Worm (Caenorhabditis elegans) whole organism, L4 larva: ENCODE results near the gene unc-25.

Source experiments
- F26F4.8 ChIP-seq: fragments of 200-800 bp; sonication (Bioruptor generic); conservative IDR thresholded peaks from 2 replicates; pipeline ENCODE4 v1.3.6; 2022; ENCODE audit warnings: missing genetic modification characterization, missing compliant biosample characterization
- F37D6.2 ChIP-seq: sonication (generic microtip); optimal IDR thresholded peaks from 2 replicates; lab custom pipeline; 2016; ENCODE audit warnings: mild to moderate bottlenecking, missing genetic modification characterization, missing compliant biosample characterization
- T26A8.4 ChIP-seq: fragments of 200-800 bp; sonication (Bioruptor generic); IDR thresholded peaks from 2 replicates; pipeline ENCODE4 v1.3.6; 2022; ENCODE audit warnings: missing genetic modification characterization, missing compliant biosample characterization
- Y105C5A.15 ChIP-seq: fragments of 200-800 bp; sonication (Bioruptor generic); IDR thresholded peaks from 2 replicates; pipeline ENCODE4 v1.3.6; 2022; ENCODE audit warnings: missing genetic modification characterization, missing compliant biosample characterization
- Y48G9A.11 ChIP-seq: fragments of 200-800 bp; sonication (Bioruptor generic); IDR thresholded peaks from 2 replicates; pipeline ENCODE4 v1.3.6; 2022; ENCODE audit warnings: missing genetic modification reagents, missing genetic modification characterization, missing compliant biosample characterization
- Y75B8A.6 ChIP-seq: fragments of 200-800 bp; sonication (Bioruptor generic); IDR thresholded peaks from 2 replicates; pipeline ENCODE4 v1.3.6; 2022; ENCODE audit warnings: missing genetic modification reagents, missing genetic modification characterization, missing compliant biosample characterization
- aha-1 ChIP-seq: fragments of 150-350 bp; peaks from one replicate; lab custom pipeline; 2014; ENCODE audit warnings: missing biosample characterization, missing genetic modification characterization
- aly-2 ChIP-seq: sonication (generic microtip); optimal IDR thresholded peaks from 2 replicates; lab custom pipeline; 2018; ENCODE audit warnings: missing biosample characterization, missing genetic modification characterization
- ama-1 ChIP-seq: fragments of 150-350 bp; optimal IDR thresholded peaks from 2 replicates; lab custom pipeline; 2014; ENCODE audit warnings: inconsistent platforms, mixed read lengths
- arid-1 ChIP-seq: fragments of 200-800 bp; sonication (Bioruptor generic); conservative IDR thresholded peaks from 2 replicates; pipeline ENCODE4 v1.3.6; 2022; ENCODE audit warnings: missing genetic modification reagents, missing genetic modification characterization, missing compliant biosample characterization
- attf-4 ChIP-seq: sonication (generic microtip); optimal IDR thresholded peaks from 3 replicates; lab custom pipeline; 2017; ENCODE audit warnings: missing biosample characterization, missing genetic modification characterization
- ceh-20 ChIP-seq: fragments of 200-800 bp; sonication (Bioruptor generic); IDR thresholded peaks from 2 replicates; pipeline ENCODE4 v1.3.6; 2022; ENCODE audit warnings: missing genetic modification reagents, missing genetic modification characterization, missing compliant biosample characterization
- ceh-32 ChIP-seq: sonication (generic microtip); optimal IDR thresholded peaks from 2 replicates; lab custom pipeline; 2016; ENCODE audit warnings: mild to moderate bottlenecking, missing genetic modification characterization, missing compliant biosample characterization; ENCODE audit not compliant: poor library complexity
- ceh-62 ChIP-seq: sonication (generic microtip); optimal IDR thresholded peaks from 2 replicates; lab custom pipeline; 2017; ENCODE audit warnings: missing biosample characterization, missing genetic modification characterization
- cey-2 ChIP-seq: sonication (generic microtip); optimal IDR thresholded peaks from 3 replicates; lab custom pipeline; 2017; ENCODE audit warnings: missing genetic modification characterization, mild to moderate bottlenecking, missing compliant biosample characterization, antibody characterized with exemption, borderline replicate concordance; ENCODE audit not compliant: insufficient read depth
- daf-12 ChIP-seq: fragments of 150-350 bp; optimal IDR thresholded peaks from 2 replicates; lab custom pipeline; 2014; ENCODE audit warnings: missing biosample characterization, missing genetic modification reagents, missing genetic modification characterization
- daf-16 ChIP-seq, 3 experiments: sonication (generic microtip); optimal IDR thresholded peaks; 2 replicates each; lab custom pipeline; 2016 to 2017; ENCODE audit warnings: missing genetic modification characterization in 3 of 3, missing genetic modification reagents in 3 of 3, mild to moderate bottlenecking in 2 of 3, missing compliant biosample characterization in 2 of 3, missing biosample characterization in 1 of 3, moderate library complexity in 1 of 3
- daf-8 ChIP-seq: fragments of 200-800 bp; sonication (Bioruptor generic); IDR thresholded peaks from 2 replicates; pipeline ENCODE4 v1.3.6; 2022; ENCODE audit warnings: missing genetic modification characterization, missing compliant biosample characterization
- dmd-6 ChIP-seq: fragments of 200-800 bp; sonication (Bioruptor generic); IDR thresholded peaks from 2 replicates; pipeline ENCODE4 v1.3.6; 2022; ENCODE audit warnings: missing genetic modification reagents, missing genetic modification characterization, missing compliant biosample characterization
- dmd-9 ChIP-seq: fragments of 200-800 bp; sonication (Bioruptor generic); IDR thresholded peaks from 2 replicates; pipeline ENCODE4 v1.3.6; 2022; ENCODE audit warnings: missing genetic modification reagents, missing genetic modification characterization, missing compliant biosample characterization
- dpl-1 ChIP-seq: fragments of 150-350 bp; optimal IDR thresholded peaks from 2 replicates; lab custom pipeline; 2014; ENCODE audit warnings: missing biosample characterization, missing genetic modification reagents, missing genetic modification characterization
- dve-1 ChIP-seq: sonication (generic microtip); optimal IDR thresholded peaks from 2 replicates; lab custom pipeline; 2017; ENCODE audit warnings: antibody characterized with exemption, mild to moderate bottlenecking, missing genetic modification characterization, missing compliant biosample characterization; ENCODE audit not compliant: insufficient read depth
- egl-27 ChIP-seq: sonication (generic microtip); optimal IDR thresholded peaks from 3 replicates; lab custom pipeline; 2017; ENCODE audit warnings: missing biosample characterization, missing genetic modification reagents, missing genetic modification characterization
- egl-43 ChIP-seq: fragments of 200-800 bp; sonication (Bioruptor generic); IDR thresholded peaks from 2 replicates; pipeline ENCODE4 v1.3.6; 2022; ENCODE audit warnings: missing genetic modification reagents, missing genetic modification characterization, missing compliant biosample characterization
- fos-1 ChIP-seq: fragments of 150-350 bp; optimal IDR thresholded peaks from 2 replicates; lab custom pipeline; 2014; ENCODE audit warnings: missing biosample characterization, missing genetic modification characterization
- lin-1 ChIP-seq: fragments of 200-800 bp; sonication (Bioruptor generic); IDR thresholded peaks from 2 replicates; pipeline ENCODE4 v1.3.6; 2022; ENCODE audit warnings: missing genetic modification reagents, missing genetic modification characterization, missing compliant biosample characterization
- lin-38 ChIP-seq: fragments of 200-800 bp; sonication (Bioruptor generic); IDR thresholded peaks from 2 replicates; pipeline ENCODE4 v1.3.6; 2022; ENCODE audit warnings: missing genetic modification reagents, missing genetic modification characterization, missing compliant biosample characterization
- lsy-2 ChIP-seq, 2 experiments: fragments of 150-350 bp in 1 of 2; sonication (generic microtip) in 1 of 2; optimal IDR thresholded peaks; 2 replicates each; lab custom pipeline; 2014 to 2017; ENCODE audit warnings: missing biosample characterization in 2 of 2, missing genetic modification characterization in 2 of 2
- nhr-102 ChIP-seq: sonication (generic microtip); optimal IDR thresholded peaks from 2 replicates; lab custom pipeline; 2016; ENCODE audit warnings: mild to moderate bottlenecking, missing genetic modification characterization, moderate library complexity, missing compliant biosample characterization
- nhr-111 ChIP-seq: fragments of 200-800 bp; sonication (Bioruptor generic); optimal IDR thresholded peaks from 2 replicates; lab custom pipeline; 2018; ENCODE audit warnings: mild to moderate bottlenecking, missing genetic modification characterization, missing compliant biosample characterization
- nhr-25 ChIP-seq: sonication (generic microtip); optimal IDR thresholded peaks from 2 replicates; lab custom pipeline; 2017; ENCODE audit warnings: missing genetic modification characterization, mild to moderate bottlenecking, missing compliant biosample characterization, antibody characterized with exemption, moderate library complexity, borderline replicate concordance; ENCODE audit not compliant: insufficient read depth
- nhr-41 ChIP-seq: fragments of 200-800 bp; sonication (Bioruptor generic); IDR thresholded peaks from 2 replicates; pipeline ENCODE4 v1.3.6; 2022; ENCODE audit warnings: missing genetic modification reagents, missing genetic modification characterization, missing compliant biosample characterization
- nhr-6 ChIP-seq: fragments of 150-350 bp; optimal IDR thresholded peaks from 2 replicates; lab custom pipeline; 2014; ENCODE audit warnings: missing biosample characterization, missing genetic modification characterization
- nhr-77 ChIP-seq: fragments of 150-350 bp; optimal IDR thresholded peaks from 2 replicates; lab custom pipeline; 2014; ENCODE audit warnings: missing biosample characterization, missing genetic modification characterization
- pha-4 ChIP-seq, 2 experiments: fragments of 150-350 bp in 1 of 2; fragments of 200-800 bp in 1 of 2; sonication (Bioruptor generic) in 1 of 2; IDR thresholded peaks in 1 of 2; optimal IDR thresholded peaks in 1 of 2; 2 replicates each; pipeline versions ENCODE4 v1.3.6 to Lab custom; 2014 to 2022; ENCODE audit warnings: missing genetic modification characterization in 2 of 2, missing genetic modification reagents in 2 of 2, missing biosample characterization in 1 of 2, missing compliant biosample characterization in 1 of 2
- php-3 ChIP-seq: fragments of 200-800 bp; sonication (Bioruptor generic); IDR thresholded peaks from 2 replicates; pipeline ENCODE4 v1.3.6; 2022; ENCODE audit warnings: missing genetic modification reagents, missing genetic modification characterization, missing compliant biosample characterization
- saeg-2 ChIP-seq: fragments of 200-800 bp; sonication (Bioruptor generic); IDR thresholded peaks from 2 replicates; pipeline ENCODE4 v1.3.6; 2022; ENCODE audit warnings: missing genetic modification reagents, missing genetic modification characterization, missing compliant biosample characterization
- sdz-12 ChIP-seq: fragments of 200-800 bp; sonication (Bioruptor generic); optimal IDR thresholded peaks from 2 replicates; lab custom pipeline; 2018; ENCODE audit warnings: mild to moderate bottlenecking, missing genetic modification characterization, missing compliant biosample characterization
- set-16 ChIP-seq: fragments of 200-800 bp; sonication (Bioruptor generic); IDR thresholded peaks from 2 replicates; pipeline ENCODE4 v1.3.6; 2022; ENCODE audit warnings: missing genetic modification reagents, missing genetic modification characterization, missing compliant biosample characterization
- spr-1 ChIP-seq: sonication (generic microtip); optimal IDR thresholded peaks from 2 replicates; lab custom pipeline; 2016; ENCODE audit warnings: mild to moderate bottlenecking, missing genetic modification characterization, missing compliant biosample characterization
- tra-1 ChIP-seq: fragments of 200-800 bp; sonication (Bioruptor generic); IDR thresholded peaks from 2 replicates; pipeline ENCODE4 v1.3.6; 2022; ENCODE audit warnings: missing genetic modification reagents, missing genetic modification characterization, missing compliant biosample characterization
- unc-62 ChIP-seq, 3 experiments: fragments of 150-350 bp in 1 of 3; sonication (generic microtip); optimal IDR thresholded peaks in 2 of 3; peaks in 1 of 3; 1 replicate in 1 of 3; 2 replicates in 2 of 3; lab custom pipeline; 2014 to 2017; ENCODE audit warnings: missing biosample characterization in 3 of 3, missing genetic modification characterization in 3 of 3, missing genetic modification reagents in 3 of 3, missing genotype in 1 of 3
- vab-7 ChIP-seq: fragments of 200-800 bp; sonication (Bioruptor generic); IDR thresholded peaks from 2 replicates; pipeline ENCODE4 v1.3.6; 2022; ENCODE audit warnings: missing genetic modification reagents, missing genetic modification characterization, missing compliant biosample characterization
- zag-1 ChIP-seq: fragments of 150-350 bp; optimal IDR thresholded peaks from 2 replicates; lab custom pipeline; 2014; ENCODE audit warnings: missing biosample characterization, missing genetic modification characterization
- zfp-2 ChIP-seq: sonication (generic microtip); optimal IDR thresholded peaks from 2 replicates; lab custom pipeline; 2016; ENCODE audit warnings: mild to moderate bottlenecking, missing genetic modification characterization, missing compliant biosample characterization
- zip-2 ChIP-seq: fragments of 150-350 bp; optimal IDR thresholded peaks from 2 replicates; lab custom pipeline; 2014; ENCODE audit warnings: missing biosample characterization, missing genetic modification characterization

The unc-25 gene

DNA sequence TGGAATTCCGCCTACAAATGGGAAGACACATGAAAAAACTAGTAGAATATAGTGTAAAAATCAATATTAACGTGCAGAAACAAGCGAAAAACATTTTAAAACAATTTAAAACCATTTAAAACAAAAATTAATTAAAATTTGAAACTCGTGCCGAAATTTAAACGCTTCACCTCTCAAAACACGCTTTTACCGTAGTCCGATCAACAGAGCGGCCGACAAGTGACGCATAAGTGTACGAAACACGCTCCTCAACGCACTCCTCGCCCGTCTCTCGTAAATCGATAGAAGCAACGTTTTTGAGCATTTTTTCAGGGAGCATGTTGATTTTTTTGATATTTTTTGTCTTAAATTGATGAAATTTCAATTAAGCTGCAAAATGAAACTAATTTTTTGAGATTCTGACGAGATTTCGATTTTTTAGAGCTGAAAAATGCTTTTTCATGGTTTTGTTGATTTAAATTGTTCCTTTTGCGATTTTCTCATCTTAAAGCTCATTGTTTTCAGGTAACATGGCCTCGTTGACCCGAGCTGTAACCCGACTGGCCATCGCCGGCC, 37.4 kb upstream of the unc-25 start, which contains the start of gene cox-5A (continued):
- peak; percentile 96 for TF ChIP-seq tra-1
- TF ChIP-seq F37D6.2 (tag; lab: Kevin White, UChicago): peak; percentile 97
- peak; percentile 81 for TF ChIP-seq sdz-12 (GFP tag; lab: Kevin White, UChicago)
- TF ChIP-seq aha-1 (tag; lab: Kevin White, UChicago): peak; percentile 100
- TF ChIP-seq lin-1 (GFP tag; lab: Robert Waterston, UW): peak; percentile 96

DNA sequence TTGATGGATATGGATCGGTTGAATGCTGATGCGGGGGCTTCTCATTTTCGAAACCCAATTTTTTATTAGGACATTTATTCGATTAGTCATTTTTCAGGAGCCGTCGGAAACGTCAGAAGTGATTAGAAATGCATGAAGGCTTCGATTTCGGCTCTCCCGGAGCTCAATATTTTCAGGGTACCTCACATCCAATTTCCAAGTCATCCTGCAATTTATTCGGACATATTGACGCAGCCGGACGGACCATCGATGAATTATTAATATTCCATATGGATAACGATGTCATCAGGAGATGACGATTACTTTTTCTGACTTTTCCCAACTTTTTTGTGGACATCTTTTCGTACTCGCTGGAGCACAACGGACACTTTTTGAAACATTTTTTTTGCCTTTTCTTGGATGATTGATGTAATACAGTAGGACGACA, 35.8 kb upstream of the unc-25 start:
- TF ChIP-seq ceh-62 (tag; lab: Kevin White, UChicago) (no peak), ama-1 (lab: Kevin White, UChicago) (peak; percentile 91), daf-16 (GFP tag; optimal IDR thresholded peaks at IDR 0.05; lab: Kevin White, UChicago) (no peak), daf-16 (tag; optimal IDR thresholded peaks at IDR 0.05; lab: Kevin White, UChicago) (peak; percentile 32), Y48G9A.11 (no peak), vab-7 (GFP tag; lab: Robert Waterston, UW) (no peak), zfp-2 (tag; lab: Kevin White, UChicago) (no peak), cey-2 (tag; lab: Kevin White, UChicago) (no peak), zag-1 (tag; lab: Kevin White, UChicago) (no peak), Y75B8A.6 (no peak), nhr-6 (tag; lab: Kevin White, UChicago) (no peak), daf-12 (no peak), arid-1 (GFP tag; lab: Robert Waterston, UW) (peak; percentile 69), tra-1 (no peak), dmd-9 (no peak), saeg-2 (GFP tag; lab: Robert Waterston, UW) (no peak), zip-2 (tag; lab: Kevin White, UChicago) (peak; percentile 1), fos-1 (tag; lab: Kevin White, UChicago) (no peak), unc-62 (GFP tag; optimal IDR thresholded peaks at IDR 0.05 in 1 of 2; lab: Kevin White, UChicago) (no peak), unc-62 (tag; optimal IDR thresholded peaks at IDR 0.05; lab: Kevin White, UChicago) (no peak), dve-1 (tag; lab: Kevin White, UChicago) (peak; percentile 34), pha-4 (GFP tag; IDR thresholded peaks at IDR 0.05; lab: Robert Waterston, UW) (peak; percentile 53; the same call in 1 of the 2 replicates), pha-4 (tag; optimal IDR thresholded peaks at IDR 0.05; lab: Kevin White, UChicago) (no peak), egl-27 (tag; lab: Kevin White, UChicago) (no peak), daf-8 (GFP tag; lab: Robert Waterston, UW) (no peak), nhr-25 (tag; lab: Kevin White, UChicago) (no peak), F26F4.8 (GFP tag; lab: Robert Waterston, UW) (no peak), nhr-111 (GFP tag; lab: Kevin White, UChicago) (no peak), php-3 (GFP tag; lab: Robert Waterston, UW) (0 out of 2 replicates have a peak, but pooled peaks have one; percentile 34), attf-4 (tag; lab: Kevin White, UChicago) (no peak), lin-38 (GFP tag; lab: Robert Waterston, UW) (peak; percentile 72), nhr-77 (no peak), sdz-12 (GFP tag; lab: Kevin White, UChicago) (no peak), spr-1 (peak; percentile 64), ceh-32 (no peak), Y105C5A.15 (GFP tag; lab: Robert Waterston, UW) (no peak), nhr-41 (GFP tag; lab: Robert Waterston, UW) (no peak), T26A8.4 (GFP tag; lab: Robert Waterston, UW) (peak; percentile 73), nhr-102 (tag; lab: Kevin White, UChicago) (peak; percentile 78), dmd-6 (peak; percentile 12; the same call in 1 of the 2 replicates), dpl-1 (GFP tag; lab: Kevin White, UChicago) (no peak), aly-2 (no peak), egl-43 (GFP tag; lab: Robert Waterston, UW) (no peak; the same call in 1 of the 2 replicates), ceh-20 (GFP tag; lab: Robert Waterston, UW) (no peak), lsy-2 (tag; optimal IDR thresholded peaks at IDR 0.05; lab: Kevin White, UChicago) (peak in 1 of 2 experiments; percentile 68), set-16 (GFP tag; lab: Robert Waterston, UW) (no peak)
